Fruit fly (Drosophila melanogaster): ENCODE results near the gene CG10098.

Gene CG10098

dm6 chr3R:7102853-7103833, 21.2 kb upstream of the CG10098 start (continued):
- TF ChIP-seq pita (GFP tag; optimal IDR thresholded peaks at IDR 0.05) = no peak
- TF ChIP-seq CG17829 (tag; optimal IDR thresholded peaks at IDR 0.05) = no peak
- no peak for TF ChIP-seq usp (GFP tag; optimal IDR thresholded peaks at IDR 0.05)
- no peak for TF ChIP-seq CG13123 (GFP tag; optimal IDR thresholded peaks at IDR 0.05)
- TF ChIP-seq Gug (GFP tag; IDR thresholded peaks at IDR 0.05) = no peak
- no peak for TF ChIP-seq zf30C (GFP tag; optimal IDR thresholded peaks at IDR 0.05)
- TF ChIP-seq CG8281 (tag; optimal IDR thresholded peaks at IDR 0.05) = no peak
- TF ChIP-seq CG12942 (GFP tag; optimal IDR thresholded peaks at IDR 0.05) = no peak
- TF ChIP-seq tin (GFP tag; optimal IDR thresholded peaks at IDR 0.05) = no peak
- no peak for TF ChIP-seq CG9609 (GFP tag; optimal IDR thresholded peaks at IDR 0.05)
- TF ChIP-seq Adf1 (GFP tag; IDR thresholded peaks at IDR 0.05) = no peak
- TF ChIP-seq CHES-1-like (GFP tag; optimal IDR thresholded peaks at IDR 0.05) = no peak
- TF ChIP-seq Dip2 (GFP tag; IDR thresholded peaks at IDR 0.05) = no peak
- TF ChIP-seq CG12659 (GFP tag; optimal IDR thresholded peaks at IDR 0.05) = no peak
- no peak for TF ChIP-seq sna (GFP tag; IDR thresholded peaks at IDR 0.05; ENCODE audit: partially characterized antibody)
- TF ChIP-seq CG10431 (GFP tag; optimal IDR thresholded peaks at IDR 0.05) = no peak
- no peak for TF ChIP-seq Usf (GFP tag; optimal IDR thresholded peaks at IDR 0.05)
- TF ChIP-seq fd64A (GFP tag; optimal IDR thresholded peaks at IDR 0.05) = peak; percentile 19
- no peak for TF ChIP-seq sc (optimal IDR thresholded peaks at IDR 0.05)
- no peak for TF ChIP-seq sc (GFP tag; optimal IDR thresholded peaks at IDR 0.05)
- peak; percentile 48; the same call in 1 of the 3 replicates for TF ChIP-seq zen2 (GFP tag; IDR thresholded peaks at IDR 0.05; ENCODE audit: partially characterized antibody)
- no peak for TF ChIP-seq bcd (GFP tag; optimal IDR thresholded peaks at IDR 0.05)
- TF ChIP-seq Sry-β (GFP tag; optimal IDR thresholded peaks at IDR 0.05) = no peak
- TF ChIP-seq Fer3 (tag; optimal IDR thresholded peaks at IDR 0.05) = no peak
- no peak for TF ChIP-seq ro (GFP tag; IDR thresholded peaks at IDR 0.05)
- TF ChIP-seq CG13424 (tag; optimal IDR thresholded peaks at IDR 0.05) = no peak
- TF ChIP-seq chif (GFP tag; optimal IDR thresholded peaks at IDR 0.05) = no peak
- no peak for TF ChIP-seq CG11456 (GFP tag; IDR thresholded peaks at IDR 0.05)
- no peak for TF ChIP-seq CG17361 (GFP tag; IDR thresholded peaks at IDR 0.05)
- TF ChIP-seq CG14860 (GFP tag; IDR thresholded peaks at IDR 0.05; ENCODE audit: partially characterized antibody) = no peak
- peak; percentile 88 to 100 for TF ChIP-seq Trl (optimal IDR thresholded peaks at IDR 0.05)
- no peak for TF ChIP-seq Trl (GFP tag; optimal IDR thresholded peaks at IDR 0.05)
- no peak for TF ChIP-seq CG17359 (tag; optimal IDR thresholded peaks at IDR 0.05)
- TF ChIP-seq Hmr (GFP tag; optimal IDR thresholded peaks at IDR 0.05) = no peak
- TF ChIP-seq jing (GFP tag; optimal IDR thresholded peaks at IDR 0.05) = no peak
- peak; percentile 5 for TF ChIP-seq wek (GFP tag; optimal IDR thresholded peaks at IDR 0.05)
- TF ChIP-seq nom (GFP tag; optimal IDR thresholded peaks at IDR 0.05) = peak; percentile 37
- no peak for TF ChIP-seq NK7.1 (GFP tag; optimal IDR thresholded peaks at IDR 0.05)
- TF ChIP-seq ara (GFP tag; IDR thresholded peaks at IDR 0.05) = no peak
- TF ChIP-seq CG11085 (GFP tag; IDR thresholded peaks at IDR 0.05) = no peak
- TF ChIP-seq Fer1 (GFP tag; optimal IDR thresholded peaks at IDR 0.05) = no peak
- no peak for TF ChIP-seq ind (GFP tag; optimal IDR thresholded peaks at IDR 0.05)
- no peak for TF ChIP-seq az2 (GFP tag; optimal IDR thresholded peaks at IDR 0.05)
- TF ChIP-seq yki (optimal IDR thresholded peaks at IDR 0.05) = peak; percentile 91
- TF ChIP-seq Awh (GFP tag; IDR thresholded peaks at IDR 0.05) = no peak; the same call in 1 of the 2 replicates
- no peak for TF ChIP-seq CG6683 (GFP tag; optimal IDR thresholded peaks at IDR 0.05)
- TF ChIP-seq CG5953 (GFP tag; IDR thresholded peaks at IDR 0.05) = no peak
- TF ChIP-seq CG7987 (GFP tag; optimal IDR thresholded peaks at IDR 0.05) = peak; percentile 46
- peak; percentile 57 for TF ChIP-seq oc (tag; optimal IDR thresholded peaks at IDR 0.05)
- TF ChIP-seq ATbp (GFP tag; optimal IDR thresholded peaks at IDR 0.05) = no peak
